Worm (Caenorhabditis elegans): Measurements from ENCODE around the gene oatr-1.
A peak's percentile ranks its signal among the peaks of the same experiment; 100 is the strongest.

oatr-1 gene

ce11 chrIII:6382987-6383602, 12.9 kb downstream of the oatr-1 start, which contains the start of gene let-716:
let-716 (plus strand) TSS chrIII:6383552.
- TF ChIP-seq dao-5 (tag; optimal IDR thresholded peaks at IDR 0.05) (no peak), W03F9.2 (tag; optimal IDR thresholded peaks at IDR 0.05) (no peak), him-1 (tag; optimal IDR thresholded peaks at IDR 0.05) (no peak)

ce11 chrIII:6381584-6382391, 14.2 kb downstream of the oatr-1 start, which contains the start of gene znf-622:
znf-622 (plus strand) TSS chrIII:6381634.
- TF ChIP-seq W03F9.2 (tag; optimal IDR thresholded peaks at IDR 0.05) (no peak), him-1 (tag; optimal IDR thresholded peaks at IDR 0.05) (no peak), dao-5 (tag; optimal IDR thresholded peaks at IDR 0.05) (no peak)

ce11 chrIII:6380472-6380871, 15.5 kb downstream of the oatr-1 start, which contains the start of gene C16A3.5:
C16A3.5 (plus strand) TSS chrIII:6380772.
- no peak for TF ChIP-seq W03F9.2 (tag; optimal IDR thresholded peaks at IDR 0.05)
- no peak for TF ChIP-seq dao-5 (tag; optimal IDR thresholded peaks at IDR 0.05)
- no peak for TF ChIP-seq him-1 (tag; optimal IDR thresholded peaks at IDR 0.05)

ce11 chrIII:6379129-6379528, 16.9 kb downstream of the oatr-1 start, which contains the start of gene C16A3.6:
C16A3.6 (plus strand) TSS chrIII:6379212.
- TF ChIP-seq W03F9.2 (tag; optimal IDR thresholded peaks at IDR 0.05), result no peak
- no peak for TF ChIP-seq dao-5 (tag; optimal IDR thresholded peaks at IDR 0.05)

- TF ChIP-seq W03F9.2 (tag; optimal IDR thresholded peaks at IDR 0.05) (peak; percentile 69), him-1 (tag; optimal IDR thresholded peaks at IDR 0.05) (no peak)
These were observed 21.0 kb downstream of the oatr-1 start, which contains the start of the genes rps-13 and nfx-1 for ce11 chrIII:6374947-6375415. rps-13 (minus strand) TSS chrIII:6374997. nfx-1 (plus strand) TSS chrIII:6375379.

- TF ChIP-seq him-1 (tag; optimal IDR thresholded peaks at IDR 0.05) (no peak), W03F9.2 (tag; optimal IDR thresholded peaks at IDR 0.05) (no peak), dao-5 (tag; optimal IDR thresholded peaks at IDR 0.05) (no peak)
These were observed 22.0 kb downstream of the oatr-1 start for ce11 chrIII:6373850-6374474.

ce11 chrIII:6368524-6368923, 27.5 kb downstream of the oatr-1 start:
- no peak for TF ChIP-seq W03F9.2 (tag; optimal IDR thresholded peaks at IDR 0.05)
- TF ChIP-seq dao-5 (tag; optimal IDR thresholded peaks at IDR 0.05), result no peak
- TF ChIP-seq him-1 (tag; optimal IDR thresholded peaks at IDR 0.05), result no peak

- TF ChIP-seq dao-5 (tag; optimal IDR thresholded peaks at IDR 0.05), result no peak
- TF ChIP-seq W03F9.2 (tag; optimal IDR thresholded peaks at IDR 0.05), result no peak
- no peak for TF ChIP-seq him-1 (tag; optimal IDR thresholded peaks at IDR 0.05)
These were observed 28.3 kb downstream of the oatr-1 start, which contains the start of the genes C56G2.15 and thoc-2 for ce11 chrIII:6367712-6368111. C56G2.15 (minus strand) TSS chrIII:6367899. thoc-2 (plus strand) TSS chrIII:6368042.

- TF ChIP-seq dao-5 (tag; optimal IDR thresholded peaks at IDR 0.05) (no peak), him-1 (tag; optimal IDR thresholded peaks at IDR 0.05) (no peak), W03F9.2 (tag; optimal IDR thresholded peaks at IDR 0.05) (no peak)
These were observed 31.6 kb downstream of the oatr-1 start for ce11 chrIII:6364395-6364794.

ce11 chrIII:6362323-6362922, 33.6 kb downstream of the oatr-1 start:
- no peak for TF ChIP-seq W03F9.2 (tag; optimal IDR thresholded peaks at IDR 0.05)
- TF ChIP-seq dao-5 (tag; optimal IDR thresholded peaks at IDR 0.05), result no peak
- no peak for TF ChIP-seq him-1 (tag; optimal IDR thresholded peaks at IDR 0.05)

- no peak for TF ChIP-seq W03F9.2 (tag; optimal IDR thresholded peaks at IDR 0.05)
- no peak for TF ChIP-seq dao-5 (tag; optimal IDR thresholded peaks at IDR 0.05)
These were observed 34.4 kb downstream of the oatr-1 start for ce11 chrIII:6361560-6361959.

ce11 chrIII:6360825-6361224, 35.2 kb downstream of the oatr-1 start:
- TF ChIP-seq him-1 (tag; optimal IDR thresholded peaks at IDR 0.05) (no peak), W03F9.2 (tag; optimal IDR thresholded peaks at IDR 0.05) (no peak), dao-5 (tag; optimal IDR thresholded peaks at IDR 0.05) (no peak)

ce11 chrIII:6360114-6360513, 35.9 kb downstream of the oatr-1 start:
- no peak for TF ChIP-seq dao-5 (tag; optimal IDR thresholded peaks at IDR 0.05)
- TF ChIP-seq him-1 (tag; optimal IDR thresholded peaks at IDR 0.05), result no peak
- TF ChIP-seq W03F9.2 (tag; optimal IDR thresholded peaks at IDR 0.05), result no peak

All from whole organism, L4/young adult.